Worm (Caenorhabditis elegans) whole organism, L2 larva: ENCODE measurements around the gene srh-133.
"Not testable (repeated sequence)": the region's sequence is repeated elsewhere in the genome, so short reads cannot be mapped to it uniquely, and the experiment has no call there.

Experiments
- C34F6.9 ChIP-seq: fragments of 150-350 bp; optimal IDR thresholded peaks from 2 replicates; lab custom pipeline; 2014; ENCODE audit warnings: missing biosample characterization, missing genetic modification characterization
- R02D3.7 ChIP-seq: fragments of 150-350 bp; optimal IDR thresholded peaks from 2 replicates; lab custom pipeline; 2014; ENCODE audit warnings: missing biosample characterization, missing genetic modification characterization
- ZK546.5 ChIP-seq: sonication (generic microtip); optimal IDR thresholded peaks from 2 replicates; lab custom pipeline; 2017; ENCODE audit warnings: missing biosample characterization, missing genetic modification characterization
- alr-1 ChIP-seq: fragments of 150-350 bp; optimal IDR thresholded peaks from 2 replicates; lab custom pipeline; 2014; ENCODE audit warnings: missing biosample characterization, missing genetic modification characterization
- ama-1 ChIP-seq: fragments of 150-350 bp; optimal IDR thresholded peaks from 2 replicates; lab custom pipeline; 2018; ENCODE audit warnings: inconsistent platforms
- blmp-1 ChIP-seq: sonication (generic microtip); optimal IDR thresholded peaks from 2 replicates; lab custom pipeline; 2017; ENCODE audit warnings: missing genetic modification characterization, mild to moderate bottlenecking, missing compliant biosample characterization, antibody characterized with exemption, moderate library complexity; ENCODE audit not compliant: insufficient read depth
- ceh-16 ChIP-seq: fragments of 150-350 bp; optimal IDR thresholded peaks from 2 replicates; lab custom pipeline; 2014; ENCODE audit warnings: missing biosample characterization, missing genetic modification characterization
- ceh-82 ChIP-seq: fragments of 150-350 bp; optimal IDR thresholded peaks from 2 replicates; lab custom pipeline; 2014; ENCODE audit warnings: missing biosample characterization, missing genetic modification characterization
- crh-2 ChIP-seq: sonication (generic microtip); optimal IDR thresholded peaks from 2 replicates; lab custom pipeline; 2017; ENCODE audit warnings: missing biosample characterization, missing genetic modification characterization
- dmd-4 ChIP-seq: sonication (generic microtip); optimal IDR thresholded peaks from 2 replicates; lab custom pipeline; 2017; ENCODE audit warnings: missing biosample characterization, missing genetic modification characterization
- egl-27 ChIP-seq: sonication (generic microtip); optimal IDR thresholded peaks from 3 replicates; lab custom pipeline; 2017; ENCODE audit warnings: missing biosample characterization, missing genetic modification reagents, missing genetic modification characterization
- fos-1 ChIP-seq: fragments of 150-350 bp; optimal IDR thresholded peaks from 2 replicates; lab custom pipeline; 2014; ENCODE audit warnings: missing biosample characterization, missing genetic modification characterization
- gmeb-1 ChIP-seq: fragments of 150-350 bp; optimal IDR thresholded peaks from 2 replicates; lab custom pipeline; 2014; ENCODE audit warnings: missing biosample characterization, missing genetic modification characterization
- lin-11 ChIP-seq: fragments of 150-350 bp; sonication (generic microtip); optimal IDR thresholded peaks from 2 replicates; lab custom pipeline; 2014; ENCODE audit warnings: missing biosample characterization, missing genetic modification characterization, inconsistent platforms, mixed read lengths
- lin-13 ChIP-seq: fragments of 150-350 bp; optimal IDR thresholded peaks from 2 replicates; lab custom pipeline; 2014; ENCODE audit warnings: missing biosample characterization, missing genetic modification reagents, missing genetic modification characterization
- lin-39 ChIP-seq: fragments of 150-350 bp; optimal IDR thresholded peaks from 2 replicates; lab custom pipeline; 2014; ENCODE audit warnings: missing biosample characterization, missing genetic modification reagents, missing genetic modification characterization
- lsy-2 ChIP-seq, 2 experiments: fragments of 150-350 bp in 1 of 2; sonication (generic microtip) in 1 of 2; optimal IDR thresholded peaks; 2 replicates each; lab custom pipeline; 2014 to 2017; ENCODE audit warnings: missing biosample characterization in 2 of 2, missing genetic modification characterization in 2 of 2
- mab-5 ChIP-seq: fragments of 150-350 bp; optimal IDR thresholded peaks from 2 replicates; lab custom pipeline; 2014; ENCODE audit warnings: missing biosample characterization, missing genetic modification characterization
- mbf-1 ChIP-seq: sonication (generic microtip); optimal IDR thresholded peaks from 2 replicates; lab custom pipeline; 2017; ENCODE audit warnings: missing biosample characterization, missing genetic modification characterization
- mdl-1 ChIP-seq, 2 experiments: fragments of 150-350 bp in 1 of 2; sonication (generic microtip) in 1 of 2; optimal IDR thresholded peaks; 2 replicates each; lab custom pipeline; 2017; ENCODE audit warnings: missing biosample characterization in 2 of 2, missing genetic modification characterization in 2 of 2
- nhr-10 ChIP-seq: sonication (generic microtip); optimal IDR thresholded peaks from 2 replicates; lab custom pipeline; 2017; ENCODE audit warnings: missing biosample characterization, missing genetic modification characterization
- nhr-11 ChIP-seq: fragments of 150-350 bp; optimal IDR thresholded peaks from 2 replicates; lab custom pipeline; 2014; ENCODE audit warnings: missing biosample characterization, missing genetic modification characterization
- nhr-12 ChIP-seq: fragments of 150-350 bp; optimal IDR thresholded peaks from 2 replicates; lab custom pipeline; 2014; ENCODE audit warnings: missing biosample characterization, missing genetic modification characterization
- nhr-129 ChIP-seq: fragments of 150-350 bp; optimal IDR thresholded peaks from 2 replicates; lab custom pipeline; 2014; ENCODE audit warnings: missing biosample characterization, missing genetic modification characterization
- nhr-21 ChIP-seq: fragments of 150-350 bp; optimal IDR thresholded peaks from 2 replicates; lab custom pipeline; 2014; ENCODE audit warnings: missing biosample characterization, missing genetic modification characterization
- nhr-23 ChIP-seq: fragments of 150-350 bp; optimal IDR thresholded peaks from 2 replicates; lab custom pipeline; 2014; ENCODE audit warnings: missing biosample characterization, missing genetic modification reagents, missing genetic modification characterization
- nhr-237 ChIP-seq: fragments of 150-350 bp; optimal IDR thresholded peaks from 2 replicates; lab custom pipeline; 2014; ENCODE audit warnings: missing biosample characterization, missing genetic modification characterization
- nhr-25 ChIP-seq: fragments of 150-350 bp; sonication (generic microtip); optimal IDR thresholded peaks from 3 replicates; lab custom pipeline; 2014; ENCODE audit warnings: missing biosample characterization, missing genetic modification characterization
- nhr-6 ChIP-seq: fragments of 150-350 bp; optimal IDR thresholded peaks from 2 replicates; lab custom pipeline; 2014; ENCODE audit warnings: missing biosample characterization, missing genetic modification characterization
- nhr-77 ChIP-seq: fragments of 150-350 bp; optimal IDR thresholded peaks from 2 replicates; lab custom pipeline; 2014; ENCODE audit warnings: missing biosample characterization, missing genetic modification characterization
- peb-1 ChIP-seq: fragments of 150-350 bp; optimal IDR thresholded peaks from 2 replicates; lab custom pipeline; 2014; ENCODE audit warnings: missing biosample characterization, missing genetic modification characterization
- sem-4 ChIP-seq: fragments of 150-350 bp; optimal IDR thresholded peaks from 2 replicates; lab custom pipeline; 2014; ENCODE audit warnings: missing biosample characterization, missing genetic modification reagents, missing genetic modification characterization
- skn-1 ChIP-seq: sonication (generic microtip); optimal IDR thresholded peaks from 2 replicates; lab custom pipeline; 2017; ENCODE audit warnings: missing biosample characterization, missing genetic modification characterization
- sma-3 ChIP-seq: sonication (generic microtip); optimal IDR thresholded peaks from 2 replicates; lab custom pipeline; 2016; ENCODE audit warnings: missing genetic modification reagents, missing genetic modification characterization, missing compliant biosample characterization
- unc-39 ChIP-seq: fragments of 150-350 bp; optimal IDR thresholded peaks from 2 replicates; lab custom pipeline; 2014; ENCODE audit warnings: missing biosample characterization, missing genetic modification characterization
- unc-62 ChIP-seq: fragments of 150-350 bp; optimal IDR thresholded peaks from 2 replicates; lab custom pipeline; 2014; ENCODE audit warnings: missing biosample characterization, missing genetic modification reagents, missing genetic modification characterization
- ztf-1 ChIP-seq: fragments of 200-800 bp; sonication (Bioruptor generic); conservative IDR thresholded peaks from 2 replicates; pipeline ENCODE4 v1.3.6; 2022; ENCODE audit warnings: missing genetic modification characterization, missing compliant biosample characterization
- ztf-4 ChIP-seq: fragments of 150-350 bp; optimal IDR thresholded peaks from 2 replicates; lab custom pipeline; 2014; ENCODE audit warnings: missing biosample characterization, missing genetic modification characterization

The srh-133 gene

ce11 chrV:18014116-18014515, at the start of gene srh-133:
TSS of gene srh-133 (minus strand) at chrV:18014216.
- TF ChIP-seq egl-27 (tag; lab: Kevin White, UChicago) (no peak), ama-1 (no peak), mbf-1 (tag; lab: Kevin White, UChicago) (no peak), nhr-77 (no peak), lin-11 (no peak), peb-1 (no peak), ceh-82 (no peak), ztf-1 (GFP tag; lab: Robert Waterston, UW) (no peak), skn-1 (tag; lab: Kevin White, UChicago) (no peak), gmeb-1 (tag; lab: Kevin White, UChicago) (no peak), sem-4 (no peak), nhr-12 (tag; lab: Kevin White, UChicago) (no peak), lin-13 (GFP tag; lab: Kevin White, UChicago) (no peak)
- TF ChIP-seq, all 48 proteins: peak for 0

ce11 chrV:18055297-18056019, 41.4 kb upstream of the srh-133 start, which contains the start of the genes Y59A8B.25 and ebp-3:
TSS of gene Y59A8B.25 (minus strand) at chrV:18055397.
TSS of gene ebp-3 (plus strand) at chrV:18055969.
- not testable (repeated sequence) for TF ChIP-seq crh-2, nhr-6, dmd-4 (tag; lab: Kevin White, UChicago)
- TF ChIP-seq, all 48 proteins: peak for 0; not testable (repeated sequence) for 48

DNA sequence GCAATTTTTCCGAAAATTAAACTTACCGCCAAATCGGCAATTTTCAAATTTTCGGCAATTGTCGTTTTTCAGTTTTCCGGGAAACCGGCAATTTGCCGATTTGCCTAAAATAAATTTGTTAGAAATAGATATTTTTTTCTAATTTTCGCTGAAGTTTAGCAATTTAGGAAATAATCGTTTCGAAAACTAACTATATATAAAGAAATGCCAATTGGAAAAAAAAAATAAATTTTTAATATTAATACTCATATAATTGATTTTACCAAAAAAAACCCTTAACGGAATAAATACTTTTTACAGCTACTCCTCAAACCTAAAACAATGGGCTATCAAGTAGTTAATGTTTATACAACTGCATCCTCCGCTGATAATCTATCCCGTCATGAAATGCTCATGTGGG, 29.3 kb upstream of the srh-133 start, which contains the start of gene ebp-1:
Gene ebp-1, plus strand, starts transcription at position 301 of the 400 bp plus-strand sequence.
- TF ChIP-seq unc-39 (no peak), nhr-129 (tag; lab: Kevin White, UChicago) (no peak), C34F6.9 (tag; lab: Kevin White, UChicago) (no peak), ZK546.5 (tag; lab: Kevin White, UChicago) (no peak), lin-39 (no peak), ceh-82 (no peak), unc-62 (GFP tag; lab: Kevin White, UChicago) (no peak), mab-5 (tag; lab: Kevin White, UChicago) (no peak), nhr-10 (tag; lab: Kevin White, UChicago) (no peak), lin-11 (no peak), sma-3 (no peak), ceh-16 (tag; lab: Kevin White, UChicago) (no peak), nhr-25 (tag; lab: Kevin White, UChicago) (no peak), mdl-1 (tag; optimal IDR thresholded peaks at IDR 0.05; lab: Kevin White, UChicago) (no peak), ztf-4 (tag; lab: Kevin White, UChicago) (no peak), nhr-23 (tag; lab: Kevin White, UChicago) (no peak), lsy-2 (tag; optimal IDR thresholded peaks at IDR 0.05; lab: Kevin White, UChicago) (no peak)

- TF ChIP-seq fos-1 (no peak), nhr-21 (tag; lab: Kevin White, UChicago) (no peak), unc-39 (no peak), lin-13 (GFP tag; lab: Kevin White, UChicago) (no peak), ceh-16 (tag; lab: Kevin White, UChicago) (no peak), skn-1 (tag; lab: Kevin White, UChicago) (no peak), nhr-23 (tag; lab: Kevin White, UChicago) (no peak), nhr-11 (tag; lab: Kevin White, UChicago) (no peak)
- TF ChIP-seq, all 48 proteins: peak for 0
Measured at ce11 chrV:18022179-18022578, 8.2 kb upstream of the srh-133 start, which contains the start of gene prp-6. TSS of gene prp-6 (plus strand) at chrV:18022479.

ce11 chrV:18021464-18021863, 7.4 kb upstream of the srh-133 start:
- TF ChIP-seq ZK546.5 (tag; lab: Kevin White, UChicago) (no peak), nhr-21 (tag; lab: Kevin White, UChicago) (no peak), gmeb-1 (tag; lab: Kevin White, UChicago) (no peak), ztf-1 (GFP tag; lab: Robert Waterston, UW) (no peak), C34F6.9 (tag; lab: Kevin White, UChicago) (peak; percentile 40), sem-4 (no peak), unc-39 (no peak), alr-1 (tag; lab: Kevin White, UChicago) (no peak), blmp-1 (tag; lab: Kevin White, UChicago) (peak; percentile 2), nhr-77 (no peak), sma-3 (no peak), nhr-25 (tag; lab: Kevin White, UChicago) (no peak), R02D3.7 (no peak), lsy-2 (tag; optimal IDR thresholded peaks at IDR 0.05; lab: Kevin White, UChicago) (no peak), lin-11 (no peak), nhr-237 (tag; lab: Kevin White, UChicago) (no peak)
- TF ChIP-seq, all 48 proteins: peak for 2
